Worm (Caenorhabditis elegans) whole organism, young adult: ENCODE data around the gene F48G7.9.
A peak's percentile ranks its signal among the peaks of the same experiment; 100 is the strongest.

ENCODE experiments used
- D2030.7 ChIP-seq: fragments of 200-800 bp; sonication (Bioruptor generic); IDR thresholded peaks from 2 replicates; pipeline ENCODE4 v1.3.6; 2022; ENCODE audit warnings: missing genetic modification reagents, missing genetic modification characterization, missing compliant biosample characterization
- F39B2.1 ChIP-seq: fragments of 200-800 bp; sonication (Bioruptor generic); IDR thresholded peaks from 2 replicates; pipeline ENCODE4 v1.3.6; 2022; ENCODE audit warnings: missing genetic modification reagents, missing genetic modification characterization, missing compliant biosample characterization
- F49E8.2 ChIP-seq: sonication (generic microtip); optimal IDR thresholded peaks from 3 replicates; lab custom pipeline; 2017; ENCODE audit warnings: missing genetic modification characterization, mild to moderate bottlenecking, missing compliant biosample characterization, antibody characterized with exemption, moderate library complexity; ENCODE audit not compliant: insufficient read depth
- F52B5.7 ChIP-seq: sonication (generic microtip); optimal IDR thresholded peaks from 2 replicates; lab custom pipeline; 2016; ENCODE audit warnings: mild to moderate bottlenecking, missing genetic modification characterization, missing compliant biosample characterization
- F57A8.1 ChIP-seq: fragments of 200-800 bp; sonication (Bioruptor generic); optimal IDR thresholded peaks from 2 replicates; lab custom pipeline; 2018; ENCODE audit warnings: mild to moderate bottlenecking, missing genetic modification characterization, moderate library complexity, missing compliant biosample characterization
- Y53F4B.3 ChIP-seq: fragments of 200-800 bp; sonication (Bioruptor generic); IDR thresholded peaks from 2 replicates; pipeline ENCODE4 v1.3.6; 2022; ENCODE audit warnings: missing genetic modification reagents, missing genetic modification characterization, missing compliant biosample characterization
- Y67H2A.10 ChIP-seq: fragments of 200-800 bp; sonication (Bioruptor generic); conservative IDR thresholded peaks from 2 replicates; pipeline ENCODE4 v1.3.6; 2022; ENCODE audit warnings: missing genetic modification reagents, missing genetic modification characterization, missing compliant biosample characterization
- Y95B8A.8 ChIP-seq: fragments of 200-800 bp; sonication (Bioruptor generic); IDR thresholded peaks from 2 replicates; pipeline ENCODE4 v1.3.6; 2022; ENCODE audit warnings: missing genetic modification reagents, missing genetic modification characterization, missing compliant biosample characterization
- ZK185.1 ChIP-seq: sonication (generic microtip); optimal IDR thresholded peaks from 2 replicates; lab custom pipeline; 2016; ENCODE audit warnings: mild to moderate bottlenecking, missing genetic modification characterization, missing compliant biosample characterization; ENCODE audit not compliant: poor library complexity, severe bottlenecking
- aptf-2 ChIP-seq: fragments of 200-800 bp; sonication (Bioruptor generic); conservative IDR thresholded peaks from 2 replicates; pipeline ENCODE4 v1.3.6; 2022; ENCODE audit warnings: missing genetic modification reagents, missing genetic modification characterization, missing compliant biosample characterization
- attf-3 ChIP-seq: fragments of 200-800 bp; sonication (Bioruptor generic); conservative IDR thresholded peaks from 2 replicates; pipeline ENCODE4 v1.3.6; 2022; ENCODE audit warnings: missing genetic modification reagents, missing genetic modification characterization, missing compliant biosample characterization
- bed-2 ChIP-seq: fragments of 200-800 bp; sonication (Bioruptor generic); IDR thresholded peaks from 2 replicates; pipeline ENCODE4 v1.3.6; 2022; ENCODE audit warnings: missing genetic modification reagents, missing genetic modification characterization, missing compliant biosample characterization
- cebp-2 ChIP-seq: fragments of 200-800 bp; sonication (Bioruptor generic); IDR thresholded peaks from 2 replicates; pipeline ENCODE4 v1.3.6; 2022; ENCODE audit warnings: missing genetic modification characterization, missing compliant biosample characterization
- ceh-40 ChIP-seq: fragments of 200-800 bp; sonication (Bioruptor generic); IDR thresholded peaks from 2 replicates; pipeline ENCODE4 v1.3.6; 2022; ENCODE audit warnings: missing genetic modification characterization, missing compliant biosample characterization
- ceh-58 ChIP-seq: fragments of 200-800 bp; sonication (Bioruptor generic); IDR thresholded peaks from 2 replicates; pipeline ENCODE4 v1.3.6; 2022; ENCODE audit warnings: missing genetic modification characterization, missing compliant biosample characterization
- ceh-91 ChIP-seq: fragments of 200-800 bp; sonication (Bioruptor generic); IDR thresholded peaks from 2 replicates; pipeline ENCODE4 v1.3.6; 2022; ENCODE audit warnings: missing genetic modification reagents, missing genetic modification characterization, missing compliant biosample characterization
- dpl-1 ChIP-seq: fragments of 150-350 bp; optimal IDR thresholded peaks from 2 replicates; lab custom pipeline; 2014; ENCODE audit warnings: missing biosample characterization, missing genetic modification reagents, missing genetic modification characterization
- egl-44 ChIP-seq: fragments of 200-800 bp; sonication (Bioruptor generic); IDR thresholded peaks from 2 replicates; pipeline ENCODE4 v1.3.6; 2022; ENCODE audit warnings: missing genetic modification reagents, missing genetic modification characterization, missing compliant biosample characterization
- egrh-3 ChIP-seq: fragments of 200-800 bp; sonication (Bioruptor generic); IDR thresholded peaks from 2 replicates; pipeline ENCODE4 v1.3.6; 2022; ENCODE audit warnings: missing genetic modification reagents, missing genetic modification characterization, missing compliant biosample characterization
- gei-17 ChIP-seq: fragments of 200-800 bp; sonication (Bioruptor generic); optimal IDR thresholded peaks from 2 replicates; lab custom pipeline; 2018; ENCODE audit warnings: mild to moderate bottlenecking, missing genetic modification characterization, missing compliant biosample characterization
- hlh-12 ChIP-seq: sonication (generic microtip); optimal IDR thresholded peaks from 2 replicates; lab custom pipeline; 2016; ENCODE audit warnings: missing genetic modification characterization, missing compliant biosample characterization
- hlh-26 ChIP-seq: fragments of 200-800 bp; sonication (Bioruptor generic); conservative IDR thresholded peaks from 2 replicates; pipeline ENCODE4 v1.3.6; 2022; ENCODE audit warnings: missing genetic modification reagents, missing genetic modification characterization, missing compliant biosample characterization
- hrde-1 ChIP-seq: sonication (generic microtip); optimal IDR thresholded peaks from 2 replicates; lab custom pipeline; 2016; ENCODE audit warnings: missing genetic modification characterization, mild to moderate bottlenecking, missing compliant biosample characterization, moderate library complexity, missing genotype, missing genetic modification reagents, borderline replicate concordance
- hsf-1 ChIP-seq: fragments of 200-800 bp; sonication (Bioruptor generic); IDR thresholded peaks from 2 replicates; pipeline ENCODE4 v1.3.6; 2022; ENCODE audit warnings: missing genetic modification reagents, missing genetic modification characterization, missing compliant biosample characterization
- lag-1 ChIP-seq: fragments of 200-800 bp; sonication (Bioruptor generic); IDR thresholded peaks from 2 replicates; pipeline ENCODE4 v1.3.6; 2022; ENCODE audit warnings: missing genetic modification reagents, missing genetic modification characterization, missing compliant biosample characterization
- lin-54 ChIP-seq: fragments of 200-800 bp; sonication (Bioruptor generic); optimal IDR thresholded peaks from 2 replicates; lab custom pipeline; 2018; ENCODE audit warnings: mild to moderate bottlenecking, missing genetic modification characterization, missing compliant biosample characterization
- madf-3 ChIP-seq: fragments of 200-800 bp; sonication (Bioruptor generic); IDR thresholded peaks from 2 replicates; pipeline ENCODE4 v1.3.6; 2022; ENCODE audit warnings: missing genetic modification reagents, missing genetic modification characterization, missing compliant biosample characterization
- nfyb-1 ChIP-seq: fragments of 200-800 bp; sonication (Bioruptor generic); IDR thresholded peaks from 2 replicates; pipeline ENCODE4 v1.3.6; 2022; ENCODE audit warnings: missing genetic modification reagents, missing genetic modification characterization, missing compliant biosample characterization
- rec-8 ChIP-seq, 2 experiments: sonication (generic microtip); optimal IDR thresholded peaks; 2 replicates each; lab custom pipeline; 2016; ENCODE audit warnings: mild to moderate bottlenecking in 2 of 2, missing genetic modification characterization in 2 of 2, missing genetic modification reagents in 2 of 2, missing genotype in 2 of 2, missing biosample characterization in 1 of 2, missing compliant biosample characterization in 1 of 2, moderate library complexity in 1 of 2
- repo-1 ChIP-seq: sonication (generic microtip); optimal IDR thresholded peaks from 2 replicates; lab custom pipeline; 2017; ENCODE audit warnings: mild to moderate bottlenecking, missing genetic modification characterization, missing compliant biosample characterization
- sdz-38 ChIP-seq: sonication (generic microtip); optimal IDR thresholded peaks from 2 replicates; lab custom pipeline; 2016; ENCODE audit warnings: missing genotype, missing genetic modification characterization, missing compliant biosample characterization
- snpc-1.1 ChIP-seq: sonication (generic microtip); optimal IDR thresholded peaks from 2 replicates; lab custom pipeline; 2017; ENCODE audit warnings: missing genetic modification characterization, mild to moderate bottlenecking, missing compliant biosample characterization, antibody characterized with exemption, moderate library complexity, missing genotype, missing genetic modification reagents; ENCODE audit not compliant: insufficient read depth
- somi-1 ChIP-seq: fragments of 200-800 bp; sonication (Bioruptor generic); optimal IDR thresholded peaks from 2 replicates; lab custom pipeline; 2018; ENCODE audit warnings: mild to moderate bottlenecking, missing genetic modification characterization, missing compliant biosample characterization
- tbx-9 ChIP-seq: sonication (generic microtip); optimal IDR thresholded peaks from 2 replicates; lab custom pipeline; 2016; ENCODE audit warnings: borderline replicate concordance, missing genetic modification characterization, inconsistent platforms, missing compliant biosample characterization
- tlf-1 ChIP-seq: fragments of 200-800 bp; sonication (Bioruptor generic); optimal IDR thresholded peaks from 2 replicates; lab custom pipeline; 2018; ENCODE audit warnings: mild to moderate bottlenecking, missing genetic modification characterization, missing compliant biosample characterization
- xnd-1 ChIP-seq: sonication (generic microtip); optimal IDR thresholded peaks from 2 replicates; lab custom pipeline; 2016; ENCODE audit warnings: missing genotype, missing genetic modification reagents, missing genetic modification characterization, missing compliant biosample characterization

The F48G7.9 gene

ce11 chrV:664337-664847 lies 36.0 kb upstream of the F48G7.9 start, which contains the start of the genes F31F4.11 and srh-266:
TSS of gene F31F4.11 (minus strand) at chrV:664437.
TSS of gene srh-266 (plus strand) at chrV:664797.
- no peak for TF ChIP-seq dpl-1 (GFP tag; lab: Kevin White, UChicago)
- TF ChIP-seq hlh-12 (tag; lab: Kevin White, UChicago), result no peak
- no peak for TF ChIP-seq nfyb-1 (GFP tag; lab: Robert Waterston, UW)
- no peak for TF ChIP-seq somi-1 (GFP tag; lab: Kevin White, UChicago)
- no peak for TF ChIP-seq hsf-1 (GFP tag; lab: Robert Waterston, UW)
- TF ChIP-seq Y53F4B.3 (GFP tag; lab: Robert Waterston, UW), result no peak
- TF ChIP-seq gei-17, result no peak
- TF ChIP-seq xnd-1 (tag; lab: Kevin White, UChicago), result no peak
- no peak for TF ChIP-seq attf-3
- TF ChIP-seq bed-2 (GFP tag; lab: Robert Waterston, UW), result no peak
- no peak for TF ChIP-seq hlh-26 (GFP tag; lab: Robert Waterston, UW)
- no peak for TF ChIP-seq hrde-1 (tag; lab: Kevin White, UChicago)
- TF ChIP-seq aptf-2 (GFP tag; lab: Robert Waterston, UW), result no peak
- no peak for TF ChIP-seq sdz-38 (tag; lab: Kevin White, UChicago)
- no peak for TF ChIP-seq egl-44 (GFP tag; lab: Robert Waterston, UW)

ce11 chrV:660210-660609 lies 31.8 kb upstream of the F48G7.9 start, which contains the start of gene F31F4.17:
TSS of gene F31F4.17 (minus strand) at chrV:660310.
- TF ChIP-seq ceh-58, result no peak
- no peak for TF ChIP-seq tbx-9
- TF ChIP-seq rec-8 (tag; optimal IDR thresholded peaks at IDR 0.05; lab: Kevin White, UChicago), result no peak
- TF ChIP-seq hlh-12 (tag; lab: Kevin White, UChicago), result no peak
- no peak for TF ChIP-seq F52B5.7
- no peak for TF ChIP-seq ZK185.1 (tag; lab: Kevin White, UChicago)
- TF ChIP-seq egl-44 (GFP tag; lab: Robert Waterston, UW), result no peak
- no peak for TF ChIP-seq cebp-2 (GFP tag; lab: Robert Waterston, UW)
- no peak for TF ChIP-seq Y67H2A.10
- TF ChIP-seq lin-54, result no peak

- TF ChIP-seq egrh-3 (GFP tag; lab: Robert Waterston, UW) (peak; percentile 92), madf-3 (GFP tag; lab: Robert Waterston, UW) (peak; percentile 74; the same call in 1 of the 2 replicates), hsf-1 (GFP tag; lab: Robert Waterston, UW) (0 out of 2 replicates have a peak, but pooled peaks have one; percentile 35), ceh-91 (GFP tag; lab: Robert Waterston, UW) (peak; percentile 44; the same call in 1 of the 2 replicates), Y53F4B.3 (GFP tag; lab: Robert Waterston, UW) (peak; percentile 99; the same call in 1 of the 2 replicates)
Measured at ce11 chrV:658140-658539, 29.7 kb upstream of the F48G7.9 start.

ce11 chrV:657678-658077 lies 29.3 kb upstream of the F48G7.9 start, which contains the start of gene srh-246:
TSS of gene srh-246 (minus strand) at chrV:657778.
- TF ChIP-seq Y95B8A.8 (GFP tag; lab: Robert Waterston, UW) (no peak), F49E8.2 (tag; lab: Kevin White, UChicago) (no peak), egl-44 (GFP tag; lab: Robert Waterston, UW) (no peak), ceh-40 (GFP tag; lab: Robert Waterston, UW) (no peak), dpl-1 (GFP tag; lab: Kevin White, UChicago) (no peak), D2030.7 (GFP tag; lab: Robert Waterston, UW) (no peak), egrh-3 (GFP tag; lab: Robert Waterston, UW) (no peak), snpc-1.1 (tag; lab: Kevin White, UChicago) (no peak), lag-1 (GFP tag; lab: Robert Waterston, UW) (no peak), rec-8 (tag; optimal IDR thresholded peaks at IDR 0.05; lab: Kevin White, UChicago) (no peak), F57A8.1 (no peak), F39B2.1 (GFP tag; lab: Robert Waterston, UW) (no peak), bed-2 (GFP tag; lab: Robert Waterston, UW) (no peak), repo-1 (tag; lab: Kevin White, UChicago) (no peak), tbx-9 (no peak), tlf-1 (GFP tag; lab: Kevin White, UChicago) (no peak)
